Worm (Caenorhabditis elegans): Measurements from ENCODE around the gene taf-6.1.
A peak's percentile ranks its signal among the peaks of the same experiment; 100 is the strongest.

The taf-6.1 gene

ce11 chrII:1100719-1101118 lies 27.1 kb upstream of the taf-6.1 start, which contains the start of gene pho-14:
pho-14 (minus strand) TSS chrII:1100819.
- no peak for TF ChIP-seq snpc-4 (tag; optimal IDR thresholded peaks at IDR 0.05)
- no peak for TF ChIP-seq ceh-32 (tag; optimal IDR thresholded peaks at IDR 0.05; ENCODE audit: poor library complexity)
- TF ChIP-seq lin-39 (tag; optimal IDR thresholded peaks at IDR 0.05) = no peak
- TF ChIP-seq ZK337.2 (GFP tag; IDR thresholded peaks at IDR 0.05) = no peak
- no peak for TF ChIP-seq nhr-76 (tag; optimal IDR thresholded peaks at IDR 0.05)
- no peak for TF ChIP-seq set-16 (GFP tag; IDR thresholded peaks at IDR 0.05)
- no peak for TF ChIP-seq madf-5 (GFP tag; IDR thresholded peaks at IDR 0.05)
- TF ChIP-seq lim-7 (GFP tag; IDR thresholded peaks at IDR 0.05) = no peak
- TF ChIP-seq lin-15B (tag; optimal IDR thresholded peaks at IDR 0.05) = no peak
- TF ChIP-seq mdt-29 (GFP tag; IDR thresholded peaks at IDR 0.05) = no peak
- no peak for TF ChIP-seq mdl-1 (tag; optimal IDR thresholded peaks at IDR 0.05)
- TF ChIP-seq ama-1 (optimal IDR thresholded peaks at IDR 0.05) = no peak
- TF ChIP-seq T20F7.1 (GFP tag; optimal IDR thresholded peaks at IDR 0.05) = no peak
- no peak for TF ChIP-seq skn-1 (tag; optimal IDR thresholded peaks at IDR 0.05)
- no peak for TF ChIP-seq hlh-11 (tag; optimal IDR thresholded peaks at IDR 0.05)
- TF ChIP-seq T26A8.4 (GFP tag; IDR thresholded peaks at IDR 0.05) = no peak
- TF ChIP-seq F10B5.3 (tag; optimal IDR thresholded peaks at IDR 0.05) = no peak
- TF ChIP-seq madf-9 (GFP tag; conservative IDR thresholded peaks at IDR 0.05) = no peak
- TF ChIP-seq daf-12 (tag; optimal IDR thresholded peaks at IDR 0.05) = no peak
- no peak for TF ChIP-seq dpl-1 (GFP tag; optimal IDR thresholded peaks at IDR 0.05)

- TF ChIP-seq dmd-9 (GFP tag; IDR thresholded peaks at IDR 0.05) = no peak
- no peak for TF ChIP-seq ceh-20 (GFP tag; IDR thresholded peaks at IDR 0.05)
- peak; percentile 51; the same call in 1 of the 2 replicates for TF ChIP-seq lin-1 (GFP tag; IDR thresholded peaks at IDR 0.05)
- TF ChIP-seq nhr-11 (tag; optimal IDR thresholded peaks at IDR 0.05) = no peak
- no peak for TF ChIP-seq ceh-62 (tag; optimal IDR thresholded peaks at IDR 0.05)
- no peak for TF ChIP-seq zip-2 (tag; optimal IDR thresholded peaks at IDR 0.05)
- TF ChIP-seq D1046.2 (GFP tag; IDR thresholded peaks at IDR 0.05) = no peak
- TF ChIP-seq nhr-77 (tag; optimal IDR thresholded peaks at IDR 0.05) = peak; percentile 10
- TF ChIP-seq mxl-3 (GFP tag; optimal IDR thresholded peaks at IDR 0.05) = no peak
- no peak for TF ChIP-seq lim-7 (GFP tag; IDR thresholded peaks at IDR 0.05)
- TF ChIP-seq rbr-2 (tag; optimal IDR thresholded peaks at IDR 0.05) = no peak
- TF ChIP-seq ZK546.5 (tag; optimal IDR thresholded peaks at IDR 0.05) = no peak
- TF ChIP-seq daf-19 (GFP tag; conservative IDR thresholded peaks at IDR 0.05) = no peak
- TF ChIP-seq dmd-6 (GFP tag; IDR thresholded peaks at IDR 0.05) = peak; percentile 79
- no peak for TF ChIP-seq snpc-4 (tag; optimal IDR thresholded peaks at IDR 0.05)
- TF ChIP-seq tag-97 (GFP tag; IDR thresholded peaks at IDR 0.05) = no peak
- TF ChIP-seq pqm-1 (tag; optimal IDR thresholded peaks at IDR 0.05) = peak; percentile 76
- no peak for TF ChIP-seq snpc-1.2 (GFP tag; IDR thresholded peaks at IDR 0.05)
- TF ChIP-seq nhr-28 (tag; optimal IDR thresholded peaks at IDR 0.05) = peak; percentile 74
- no peak for TF ChIP-seq Y48G9A.11 (GFP tag; IDR thresholded peaks at IDR 0.05)
- no peak for TF ChIP-seq cey-2 (tag; optimal IDR thresholded peaks at IDR 0.05; ENCODE audit: borderline replicate concordance, insufficient read depth)
- TF ChIP-seq madf-9 (GFP tag; conservative IDR thresholded peaks at IDR 0.05) = no peak
- TF ChIP-seq unc-62 (GFP tag; optimal IDR thresholded peaks at IDR 0.05 in 1 of 2) = no peak
- no peak for TF ChIP-seq unc-62 (tag; optimal IDR thresholded peaks at IDR 0.05)
- no peak for TF ChIP-seq daf-16 (GFP tag; optimal IDR thresholded peaks at IDR 0.05)
- peak; percentile 51 for TF ChIP-seq daf-16 (tag; optimal IDR thresholded peaks at IDR 0.05)
- no peak for TF ChIP-seq F10B5.3 (tag; optimal IDR thresholded peaks at IDR 0.05)
- peak; percentile 64 for TF ChIP-seq hlh-11 (tag; optimal IDR thresholded peaks at IDR 0.05)
- no peak for TF ChIP-seq F44E2.7 (GFP tag; IDR thresholded peaks at IDR 0.05)
- TF ChIP-seq ama-1 (optimal IDR thresholded peaks at IDR 0.05) = no peak
- no peak for TF ChIP-seq daf-12 (tag; optimal IDR thresholded peaks at IDR 0.05)
- no peak for TF ChIP-seq unc-130 (GFP tag; optimal IDR thresholded peaks at IDR 0.05)
- TF ChIP-seq ceh-28 (tag; optimal IDR thresholded peaks at IDR 0.05) = no peak
- no peak for TF ChIP-seq spr-1 (tag; optimal IDR thresholded peaks at IDR 0.05)
Observed at ce11 chrII:1101413-1101812, 26.4 kb upstream of the taf-6.1 start.

Data from whole organism, L4 larva.